Fruit fly (Drosophila melanogaster) Kc167 (cell line): ENCODE data around the gene Osi5.

Source experiments
- Myc ChIP-seq: fragments of >200 bp; optimal IDR thresholded peaks from 2 replicates; lab custom pipeline; 2017; ENCODE audit warnings: missing external identifiers
- Sin3A ChIP-seq: fragments of >200 bp; optimal IDR thresholded peaks from 2 replicates; lab custom pipeline; 2018; ENCODE audit warnings: missing external identifiers
- h ChIP-seq: fragments of >200 bp; optimal IDR thresholded peaks from 3 replicates; lab custom pipeline; 2018; ENCODE audit warnings: missing external identifiers
- insv ChIP-seq: fragments of >200 bp; optimal IDR thresholded peaks from 3 replicates; lab custom pipeline; 2018; ENCODE audit warnings: missing external identifiers
- psq ChIP-seq: fragments of >200 bp; optimal IDR thresholded peaks from 2 replicates; lab custom pipeline; 2017; ENCODE audit warnings: missing external identifiers
- ttk ChIP-seq: sonication (Bioruptor generic); optimal IDR thresholded peaks from 2 replicates; lab custom pipeline; 2017; ENCODE audit warnings: missing external identifiers

Osi5 gene

DNA sequence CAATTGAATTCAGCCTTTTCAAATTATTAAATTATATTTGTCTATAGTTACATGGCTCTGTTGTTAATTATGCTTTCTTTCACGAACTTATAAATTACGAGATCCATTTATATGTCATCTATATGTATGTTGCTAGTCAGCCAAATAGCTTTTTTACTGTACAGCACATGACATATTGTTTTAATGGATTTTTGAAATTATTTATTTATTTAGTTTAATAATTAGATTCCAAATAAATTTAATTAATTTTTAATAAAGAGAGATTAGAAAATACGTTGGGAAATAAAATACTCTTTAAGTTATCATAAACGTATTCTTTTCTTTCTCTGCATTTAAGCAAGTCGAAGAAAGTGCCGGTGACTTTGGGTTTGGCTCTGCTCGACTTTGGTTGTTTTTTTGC, 14.0 kb downstream of the Osi5 start:
- TF ChIP-seq Sin3A (lab: Kevin White, UChicago): no peak
- TF ChIP-seq psq (lab: Kevin White, UChicago): no peak
- TF ChIP-seq h (lab: Kevin White, UChicago): no peak
- TF ChIP-seq insv (lab: Kevin White, UChicago): no peak
- no peak for TF ChIP-seq ttk (lab: Kevin White, UChicago)
- TF ChIP-seq Myc (lab: Kevin White, UChicago): no peak

DNA sequence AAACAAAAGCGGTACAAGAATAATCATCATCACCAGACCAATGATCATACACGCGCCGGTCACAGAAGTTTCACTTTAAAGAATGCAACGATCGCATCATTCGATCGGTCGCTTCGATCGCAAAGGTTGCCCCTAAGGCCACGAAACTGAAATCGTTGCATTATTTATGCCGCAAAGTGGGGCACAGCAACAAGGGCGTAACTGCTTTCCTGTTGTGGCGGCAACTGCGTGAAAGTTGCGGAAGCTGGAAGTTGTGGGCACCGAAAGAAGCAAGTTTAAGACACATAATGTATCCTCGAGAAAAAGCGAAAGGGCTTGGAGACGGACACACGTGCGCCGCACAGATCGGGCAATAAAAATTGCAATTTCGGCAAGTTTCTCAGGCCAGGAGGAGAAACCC, 16.7 kb downstream of the Osi5 start:
- no peak for TF ChIP-seq insv (lab: Kevin White, UChicago)
- no peak for TF ChIP-seq Sin3A (lab: Kevin White, UChicago)
- no peak for TF ChIP-seq Myc (lab: Kevin White, UChicago)
- TF ChIP-seq ttk (lab: Kevin White, UChicago): no peak
- TF ChIP-seq h (lab: Kevin White, UChicago): no peak
- TF ChIP-seq psq (lab: Kevin White, UChicago): no peak

DNA sequence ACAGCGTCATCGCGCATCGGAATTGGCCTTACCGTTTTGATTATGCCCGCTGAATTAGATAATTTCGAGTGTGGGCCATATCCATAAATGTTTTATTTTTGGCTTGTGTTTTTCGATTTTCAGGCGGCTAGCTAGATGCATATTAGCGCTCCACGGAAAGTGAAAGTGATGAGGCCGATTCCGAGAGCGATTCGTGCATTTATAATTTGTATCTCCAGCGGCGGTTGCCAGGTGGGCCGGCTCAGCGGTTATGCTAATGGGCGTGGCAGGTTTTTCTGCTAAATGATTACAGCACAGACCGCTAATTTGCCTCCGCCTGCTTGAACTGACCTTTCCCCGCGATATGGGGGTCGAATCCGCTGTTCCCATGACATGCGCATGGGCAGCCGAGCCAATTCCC, 17.7 kb downstream of the Osi5 start:
- TF ChIP-seq h (lab: Kevin White, UChicago): no peak
- no peak for TF ChIP-seq Myc (lab: Kevin White, UChicago)
- TF ChIP-seq ttk (lab: Kevin White, UChicago): no peak

DNA sequence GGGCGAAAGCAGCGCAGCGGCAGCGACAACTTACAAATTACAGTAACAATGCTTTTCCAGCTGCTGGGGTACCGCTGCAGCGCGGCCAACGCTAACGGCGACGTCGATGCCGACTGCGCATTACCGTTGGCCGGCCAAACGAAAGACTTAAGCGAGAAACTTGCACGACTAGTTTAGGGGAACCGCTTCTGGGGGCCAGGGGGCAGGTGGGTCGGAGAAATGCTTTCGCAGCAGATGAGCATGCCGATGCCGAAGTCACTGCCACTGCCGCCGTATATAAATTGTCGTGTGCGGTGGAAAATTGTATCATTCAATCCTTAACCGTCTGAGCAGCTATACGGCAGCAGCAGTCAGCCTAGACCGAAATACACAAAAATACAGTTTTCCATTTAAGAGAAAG, 21.4 kb downstream of the Osi5 start, which contains the start of gene Osi7:
TSS of gene Osi7 (plus strand) at position 301 of the 400 bp plus-strand sequence.
- TF ChIP-seq insv (lab: Kevin White, UChicago) (no peak), Myc (lab: Kevin White, UChicago) (no peak), psq (lab: Kevin White, UChicago) (no peak), Sin3A (lab: Kevin White, UChicago) (no peak), ttk (lab: Kevin White, UChicago) (no peak), h (lab: Kevin White, UChicago) (no peak)

DNA sequence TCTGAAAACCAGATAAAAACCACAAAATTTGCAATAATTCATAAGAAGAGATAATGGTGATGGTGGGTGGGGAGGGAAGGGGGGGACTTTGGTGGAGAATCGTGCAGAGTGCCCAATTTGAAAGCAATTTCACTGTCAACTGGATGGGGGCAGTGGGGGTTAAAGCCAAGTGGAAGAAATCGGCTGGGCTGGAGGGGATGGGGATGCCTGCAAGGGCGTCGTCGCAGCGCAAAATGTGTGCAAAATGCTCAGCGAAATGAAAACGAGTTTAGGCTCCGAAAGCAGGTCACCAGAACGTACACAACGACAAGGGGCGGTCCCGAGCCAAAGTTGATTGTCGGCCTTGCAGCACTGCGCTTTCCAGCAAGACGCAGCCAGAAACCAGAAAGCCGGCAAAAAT, 25.5 kb downstream of the Osi5 start:
- TF ChIP-seq psq (lab: Kevin White, UChicago) (no peak), Sin3A (lab: Kevin White, UChicago) (no peak), ttk (lab: Kevin White, UChicago) (no peak)

DNA sequence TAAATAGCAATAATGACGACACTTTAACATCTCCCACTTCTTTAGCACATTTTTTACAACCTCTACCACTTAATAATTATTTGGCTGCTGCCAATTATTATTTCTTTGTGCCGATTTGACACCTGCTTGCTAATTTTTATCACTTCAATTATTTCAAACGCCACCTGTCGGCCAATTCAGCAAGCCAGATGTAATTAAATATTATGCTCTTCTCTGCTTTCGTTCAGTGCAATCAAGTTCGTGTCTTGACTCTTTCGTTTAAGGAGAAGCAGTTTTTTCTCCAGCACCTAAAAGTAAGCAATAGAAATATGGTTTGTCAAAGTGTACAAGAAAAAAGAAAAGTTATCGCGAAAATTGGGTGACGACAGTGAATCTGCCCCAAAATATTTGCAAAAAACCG, 27.1 kb downstream of the Osi5 start:
- TF ChIP-seq Myc (lab: Kevin White, UChicago) (no peak), ttk (lab: Kevin White, UChicago) (no peak), insv (lab: Kevin White, UChicago) (no peak), psq (lab: Kevin White, UChicago) (no peak), Sin3A (lab: Kevin White, UChicago) (no peak), h (lab: Kevin White, UChicago) (no peak)

DNA sequence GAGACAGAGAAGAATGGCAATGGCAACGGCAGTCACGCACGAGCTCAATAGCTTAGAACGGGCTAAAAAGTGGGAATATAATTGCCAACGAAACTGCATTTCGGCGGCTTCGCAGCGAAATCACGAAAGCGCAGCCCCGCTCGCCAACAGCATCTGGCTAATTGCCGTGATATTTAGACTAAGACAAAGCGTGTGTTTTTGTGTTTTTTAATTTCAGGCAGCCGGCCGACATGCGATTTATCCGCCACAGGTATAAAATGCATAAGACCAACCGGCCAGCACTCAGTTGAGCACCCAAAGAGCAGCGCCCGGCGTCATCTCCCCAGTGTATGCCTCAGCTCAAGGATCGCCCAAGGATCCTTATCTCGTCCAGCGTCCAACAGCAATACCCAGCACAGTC, 27.6 kb downstream of the Osi5 start, which contains the start of gene Osi8:
TSS of gene Osi8 (plus strand) at position 301 of the 400 bp plus-strand sequence.
- TF ChIP-seq ttk (lab: Kevin White, UChicago): no peak
- no peak for TF ChIP-seq insv (lab: Kevin White, UChicago)
- TF ChIP-seq psq (lab: Kevin White, UChicago): no peak

DNA sequence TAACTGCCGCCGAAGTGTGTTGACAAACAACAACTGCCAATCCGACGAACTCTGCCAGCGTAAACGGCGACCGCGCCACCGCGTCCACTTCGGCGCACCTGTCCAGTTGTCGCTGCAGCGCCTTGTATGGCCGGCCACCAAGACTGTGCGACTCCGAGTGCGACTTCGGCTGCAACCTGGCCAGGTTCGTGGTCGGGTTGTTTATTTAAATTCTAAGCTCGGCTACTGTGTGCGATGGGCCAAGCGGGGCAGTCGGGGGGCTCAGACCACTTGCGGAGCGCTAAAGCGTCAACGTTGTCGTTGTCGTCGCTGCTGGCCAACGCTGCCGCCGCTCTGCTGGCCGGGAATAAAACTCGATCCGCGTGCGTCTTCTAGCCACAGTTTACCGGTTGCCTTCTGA, 32.5 kb downstream of the Osi5 start, which contains the start of gene Osi9:
TSS of gene Osi9 (plus strand) at position 375 of the 400 bp plus-strand sequence.
- TF ChIP-seq ttk (lab: Kevin White, UChicago): no peak
- no peak for TF ChIP-seq Myc (lab: Kevin White, UChicago)
- no peak for TF ChIP-seq Sin3A (lab: Kevin White, UChicago)
- no peak for TF ChIP-seq h (lab: Kevin White, UChicago)
- no peak for TF ChIP-seq psq (lab: Kevin White, UChicago)
- no peak for TF ChIP-seq insv (lab: Kevin White, UChicago)

DNA sequence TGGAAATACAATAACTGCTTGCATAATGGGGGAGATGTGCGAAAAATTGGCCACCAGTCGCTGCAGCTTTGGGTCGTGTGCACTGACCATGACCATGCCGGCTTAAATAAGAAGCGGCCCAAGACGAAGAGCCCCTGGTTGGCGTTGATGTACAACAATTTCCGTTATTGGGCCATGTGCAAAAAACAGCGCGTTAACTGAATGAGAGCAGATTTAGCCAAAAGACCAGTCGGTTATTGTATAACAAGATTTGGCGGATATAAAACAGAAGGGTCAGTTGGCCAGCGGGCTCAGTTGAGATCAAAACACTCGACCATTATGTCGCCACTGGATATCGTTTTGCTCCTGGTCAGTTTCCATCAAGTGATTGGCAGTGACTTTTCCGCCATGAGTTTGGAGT, 36.3 kb downstream of the Osi5 start, which contains the start of gene Osi10a:
TSS of gene Osi10a (plus strand) at position 301 of the 400 bp plus-strand sequence.
- TF ChIP-seq h (lab: Kevin White, UChicago) (no peak), Myc (lab: Kevin White, UChicago) (no peak), Sin3A (lab: Kevin White, UChicago) (no peak), ttk (lab: Kevin White, UChicago) (no peak), psq (lab: Kevin White, UChicago) (no peak), insv (lab: Kevin White, UChicago) (no peak)

DNA sequence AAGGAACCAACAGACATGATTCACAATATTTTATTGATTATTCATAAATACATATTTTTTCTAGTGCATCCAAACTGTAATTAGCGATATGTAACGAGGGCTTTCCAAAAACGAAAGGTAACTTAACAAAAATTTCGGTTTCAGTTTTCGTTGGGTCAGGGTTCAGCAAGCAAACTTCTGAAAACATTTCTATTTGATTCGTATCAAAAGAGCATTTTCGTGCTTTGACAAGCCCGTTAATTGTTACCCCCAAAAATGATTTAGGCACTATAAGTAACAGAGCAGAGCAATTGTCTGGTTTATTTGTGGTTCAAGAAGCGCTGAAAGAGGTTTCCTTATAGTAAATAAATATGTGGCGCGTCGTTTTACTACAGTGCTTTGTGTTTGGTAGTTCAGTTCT, 38.6 kb downstream of the Osi5 start, which contains the start of gene Osi10b:
TSS of gene Osi10b (plus strand) at position 301 of the 400 bp plus-strand sequence.
- no peak for TF ChIP-seq Sin3A (lab: Kevin White, UChicago)

DNA sequence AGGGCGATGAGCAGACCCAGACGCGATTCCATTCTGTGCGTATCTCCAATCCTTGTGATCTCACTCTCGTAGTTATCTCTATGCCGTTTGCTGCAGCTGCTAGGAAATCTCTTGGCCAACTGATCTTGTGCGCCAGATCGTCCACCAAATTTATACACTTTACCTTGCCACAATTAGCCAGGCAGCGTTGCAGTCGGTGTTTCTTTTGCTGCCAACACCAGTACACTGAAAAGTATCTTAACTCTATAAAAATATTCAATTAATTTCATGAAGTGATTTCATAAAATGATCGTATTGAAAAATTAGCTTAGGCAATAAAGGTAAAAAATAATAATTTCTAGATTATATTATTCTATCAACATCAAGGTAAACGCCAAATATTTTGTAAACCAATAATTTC, 41.3 kb downstream of the Osi5 start, which contains the start of gene Osi11:
TSS of gene Osi11 (minus strand) at position 101 of the 400 bp plus-strand sequence.
- no peak for TF ChIP-seq Myc (lab: Kevin White, UChicago)
- no peak for TF ChIP-seq h (lab: Kevin White, UChicago)

DNA sequence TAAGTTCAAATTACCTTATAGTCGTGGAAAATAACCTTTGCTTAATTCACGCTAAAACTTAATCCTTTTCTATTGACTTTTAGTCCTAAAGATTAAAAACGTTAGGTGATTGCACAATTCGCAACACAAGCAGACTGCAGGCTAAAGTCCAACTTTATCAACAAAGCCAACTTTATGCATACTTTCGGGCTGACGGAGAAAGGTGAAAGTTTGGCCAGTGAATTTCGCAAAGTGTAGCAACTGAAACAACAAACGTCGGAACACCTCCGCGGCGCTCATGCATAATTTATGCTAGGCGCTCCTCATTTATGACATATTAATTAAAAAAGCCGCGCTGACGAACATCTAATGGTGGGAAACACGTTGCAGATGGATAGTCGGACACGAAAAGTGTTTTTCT, 42.7 kb downstream of the Osi5 start:
- TF ChIP-seq h (lab: Kevin White, UChicago) (no peak), ttk (lab: Kevin White, UChicago) (no peak), Myc (lab: Kevin White, UChicago) (no peak), insv (lab: Kevin White, UChicago) (no peak), psq (lab: Kevin White, UChicago) (no peak), Sin3A (lab: Kevin White, UChicago) (no peak)

DNA sequence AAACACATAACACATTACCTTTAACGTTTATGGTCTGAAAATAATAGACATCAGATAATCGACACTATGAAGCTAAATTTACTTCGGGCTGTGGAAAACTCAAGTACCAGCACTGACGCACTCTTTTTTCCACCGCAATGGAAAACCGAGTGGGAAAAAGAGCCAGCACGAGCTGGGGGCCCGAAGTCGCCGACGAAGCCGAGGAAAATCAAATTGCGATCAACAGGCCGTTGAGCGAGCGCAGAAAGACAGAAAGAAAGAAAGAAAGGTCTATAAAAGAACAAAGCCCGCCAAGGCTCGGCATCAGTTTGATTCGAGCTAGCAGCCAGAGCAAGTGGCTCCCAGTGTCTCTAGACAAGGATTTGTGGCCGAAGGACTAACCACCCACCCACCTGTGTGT, 50.9 kb downstream of the Osi5 start, which contains the start of gene Osi12:
TSS of gene Osi12 (plus strand) at position 301 of the 400 bp plus-strand sequence.
- no peak for TF ChIP-seq ttk (lab: Kevin White, UChicago)
- no peak for TF ChIP-seq insv (lab: Kevin White, UChicago)
- TF ChIP-seq Sin3A (lab: Kevin White, UChicago): no peak
- no peak for TF ChIP-seq Myc (lab: Kevin White, UChicago)
- no peak for TF ChIP-seq h (lab: Kevin White, UChicago)
